Fruit fly (Drosophila melanogaster) whole organism, embryonic: ENCODE data around the gene CG1910.

Source experiments
- Asciz ChIP-seq: fragments of 200-800 bp; sonication (Bioruptor generic); optimal IDR thresholded peaks from 2 replicates; lab custom pipeline; 2017; ENCODE audit warnings: missing biosample characterization, mild to moderate bottlenecking, missing genetic modification characterization, missing genetic modification reagents
- Blimp-1 ChIP-seq: fragments of 200-800 bp; sonication (Bioruptor generic); optimal IDR thresholded peaks from 3 replicates; lab custom pipeline; 2018; ENCODE audit warnings: missing biosample characterization, missing genetic modification characterization, mild to moderate bottlenecking, moderate library complexity, missing genetic modification reagents
- CG11504 ChIP-seq: fragments of 200-800 bp; sonication (Bioruptor generic); optimal IDR thresholded peaks from 3 replicates; lab custom pipeline; 2019; ENCODE audit warnings: missing biosample characterization, mild to moderate bottlenecking, missing genetic modification characterization, moderate library complexity
- CG18011 ChIP-seq: fragments of 200-800 bp; sonication (Bioruptor generic); optimal IDR thresholded peaks from 2 replicates; lab custom pipeline; 2017; ENCODE audit warnings: missing biosample characterization, missing genetic modification characterization, mild to moderate bottlenecking, moderate library complexity, missing genotype
- CG2199 ChIP-seq: fragments of 200-800 bp; sonication (Bioruptor generic); IDR thresholded peaks from 3 replicates; pipeline ENCODE4 v1.3.6; 2022; ENCODE audit warnings: missing biosample characterization, missing genetic modification characterization
- CG3163 ChIP-seq: fragments of 200-800 bp; sonication (Bioruptor generic); optimal IDR thresholded peaks from 3 replicates; lab custom pipeline; 2016; ENCODE audit warnings: missing biosample characterization, missing genetic modification characterization
- CG3281 ChIP-seq: fragments of 200-800 bp; sonication (Bioruptor generic); optimal IDR thresholded peaks from 3 replicates; lab custom pipeline; 2017; ENCODE audit warnings: missing biosample characterization, mild to moderate bottlenecking, missing genetic modification characterization
- CG4404 ChIP-seq: fragments of 200-800 bp; sonication (Bioruptor generic); IDR thresholded peaks from 2 replicates; pipeline ENCODE4 v1.3.6; 2022; ENCODE audit warnings: missing biosample characterization, missing genetic modification characterization
- CG5245 ChIP-seq: fragments of 200-800 bp; sonication (Bioruptor generic); optimal IDR thresholded peaks from 3 replicates; lab custom pipeline; 2016; ENCODE audit warnings: missing biosample characterization, missing genetic modification characterization
- CG6813 ChIP-seq: fragments of 200-800 bp; sonication (Bioruptor generic); optimal IDR thresholded peaks from 2 replicates; lab custom pipeline; 2017; ENCODE audit warnings: missing biosample characterization, missing genetic modification characterization, mild to moderate bottlenecking, moderate library complexity, missing genetic modification reagents
- CG7372 ChIP-seq: fragments of 200-800 bp; sonication (Bioruptor generic); IDR thresholded peaks from 2 replicates; pipeline ENCODE4 v1.3.6; 2022; ENCODE audit warnings: missing biosample characterization, missing genetic modification characterization
- CG7963 ChIP-seq: fragments of 200-800 bp; sonication (Bioruptor generic); IDR thresholded peaks from 3 replicates; pipeline ENCODE4 v1.3.6; 2022; ENCODE audit warnings: missing biosample characterization, missing genetic modification characterization; ENCODE audit not compliant: partially characterized antibody
- Chrac-16 ChIP-seq: fragments of 200-800 bp; sonication (Bioruptor generic); optimal IDR thresholded peaks from 3 replicates; lab custom pipeline; 2016; ENCODE audit warnings: missing biosample characterization, missing genetic modification characterization
- Doc2 ChIP-seq: fragments of 200-800 bp; sonication (Bioruptor generic); IDR thresholded peaks from 2 replicates; pipeline ENCODE4 v1.3.6; 2022; ENCODE audit warnings: missing biosample characterization, missing genetic modification characterization
- Eip74EF ChIP-seq, 2 experiments: fragments of 200-800 bp in 1 of 2; fragments of >200 bp in 1 of 2; sonication (Bioruptor generic) in 1 of 2; optimal IDR thresholded peaks; 2 replicates each; lab custom pipeline; 2017 to 2019; ENCODE audit warnings: missing biosample characterization in 2 of 2, missing genetic modification characterization in 2 of 2, mild to moderate bottlenecking in 1 of 2, moderate library complexity in 1 of 2
- HHEX ChIP-seq: fragments of 200-800 bp; sonication (Bioruptor generic); optimal IDR thresholded peaks from 3 replicates; lab custom pipeline; 2017; ENCODE audit warnings: missing biosample characterization, mild to moderate bottlenecking, missing genetic modification characterization, missing genetic modification reagents
- MTF-1 ChIP-seq: fragments of 200-800 bp; sonication (Bioruptor generic); optimal IDR thresholded peaks from 2 replicates; lab custom pipeline; 2018; ENCODE audit warnings: missing biosample characterization, mild to moderate bottlenecking, missing genetic modification characterization, borderline replicate concordance
- Med ChIP-seq: fragments of 200-800 bp; sonication (Bioruptor generic); peaks from one replicate; lab custom pipeline; 2016; ENCODE audit warnings: missing biosample characterization, missing genetic modification characterization, mild to moderate bottlenecking, inconsistent platforms, moderate library complexity
- Optix ChIP-seq: fragments of 200-800 bp; sonication (Bioruptor generic); IDR thresholded peaks from 3 replicates; pipeline ENCODE4 v1.3.6; 2022; ENCODE audit warnings: missing biosample characterization, missing genetic modification characterization
- Pdp1 ChIP-seq, 2 experiments: fragments of 200-800 bp; sonication (Bioruptor generic); optimal IDR thresholded peaks; 3 replicates each; lab custom pipeline; 2016; ENCODE audit warnings: missing biosample characterization in 2 of 2, missing genetic modification characterization in 2 of 2, mild to moderate bottlenecking in 1 of 2, moderate library complexity in 1 of 2
- Six4 ChIP-seq: fragments of 200-800 bp; sonication (Bioruptor generic); optimal IDR thresholded peaks from 2 replicates; lab custom pipeline; 2016; ENCODE audit warnings: missing biosample characterization, missing genetic modification characterization
- Taf1 ChIP-seq: fragments of 200-800 bp; sonication (Bioruptor generic); IDR thresholded peaks from 2 replicates; pipeline ENCODE4 v1.3.6; 2022; ENCODE audit warnings: missing biosample characterization, missing genetic modification characterization
- Trl ChIP-seq, 3 experiments: fragments of >200 bp in 2 of 3; fragments of 200-800 bp in 1 of 3; sonication (Bioruptor generic) in 1 of 3; optimal IDR thresholded peaks; 2 replicates in 1 of 3; 3 replicates in 2 of 3; lab custom pipeline; 2016 to 2017; ENCODE audit warnings: missing biosample characterization in 1 of 3, missing genetic modification characterization in 1 of 3
- bab2 ChIP-seq: fragments of 200-800 bp; sonication (Bioruptor generic); optimal IDR thresholded peaks from 2 replicates; lab custom pipeline; 2016; ENCODE audit warnings: missing biosample characterization, missing genetic modification characterization
- cg ChIP-seq: fragments of 200-800 bp; sonication (Bioruptor generic); optimal IDR thresholded peaks from 3 replicates; lab custom pipeline; 2019; ENCODE audit warnings: missing biosample characterization, mild to moderate bottlenecking, missing genetic modification characterization, moderate library complexity
- chif ChIP-seq, 2 experiments: fragments of 200-800 bp; sonication (Bioruptor generic); optimal IDR thresholded peaks; 3 replicates each; lab custom pipeline; 2016; ENCODE audit warnings: missing biosample characterization in 2 of 2, missing genetic modification characterization in 2 of 2
- chinmo ChIP-seq: fragments of 200-800 bp; sonication (Bioruptor generic); IDR thresholded peaks from 4 replicates; pipeline ENCODE4 v1.3.6; 2022; ENCODE audit warnings: missing biosample characterization, missing genetic modification characterization; ENCODE audit not compliant: partially characterized antibody
- ci ChIP-seq: fragments of 200-800 bp; sonication (Bioruptor generic); IDR thresholded peaks from 3 replicates; pipeline ENCODE4 v1.3.6; 2022; ENCODE audit warnings: missing biosample characterization, missing genetic modification characterization
- crol ChIP-seq: fragments of 200-800 bp; sonication (Bioruptor generic); IDR thresholded peaks from 2 replicates; pipeline ENCODE4 v1.3.6; 2022; ENCODE audit warnings: missing biosample characterization, missing genetic modification characterization
- cwo ChIP-seq: fragments of 200-800 bp; sonication (Bioruptor generic); optimal IDR thresholded peaks from 3 replicates; lab custom pipeline; 2017; ENCODE audit warnings: missing biosample characterization, missing genetic modification characterization, mild to moderate bottlenecking, moderate library complexity, missing genetic modification reagents
- grn ChIP-seq: fragments of 200-800 bp; sonication (Bioruptor generic); optimal IDR thresholded peaks from 3 replicates; lab custom pipeline; 2017; ENCODE audit warnings: missing biosample characterization, missing genetic modification characterization
- h ChIP-seq: fragments of >200 bp; optimal IDR thresholded peaks from 2 replicates; lab custom pipeline; 2017
- hbn ChIP-seq: fragments of 200-800 bp; sonication (Bioruptor generic); IDR thresholded peaks from 2 replicates; pipeline ENCODE4 v1.3.6; 2022; ENCODE audit warnings: missing biosample characterization, missing genetic modification characterization; ENCODE audit not compliant: partially characterized antibody
- kni ChIP-seq: fragments of 200-800 bp; sonication (Bioruptor generic); optimal IDR thresholded peaks from 3 replicates; lab custom pipeline; 2017; ENCODE audit warnings: mild to moderate bottlenecking, missing biosample characterization, missing genetic modification reagents, missing genetic modification characterization
- mirr ChIP-seq: fragments of 200-800 bp; sonication (Bioruptor generic); optimal IDR thresholded peaks from 3 replicates; lab custom pipeline; 2018; ENCODE audit warnings: missing biosample characterization, mild to moderate bottlenecking, missing genetic modification characterization
- peb ChIP-seq: fragments of 200-800 bp; sonication (Bioruptor generic); IDR thresholded peaks from 2 replicates; pipeline ENCODE4 v1.3.6; 2022; ENCODE audit warnings: missing biosample characterization, missing genetic modification characterization
- sd ChIP-seq: fragments of 200-800 bp; sonication (Bioruptor generic); optimal IDR thresholded peaks from 3 replicates; lab custom pipeline; 2018; ENCODE audit warnings: missing biosample characterization, mild to moderate bottlenecking, missing genetic modification characterization, moderate library complexity
- sens ChIP-seq: fragments of 200-800 bp; sonication (Bioruptor generic); peaks from one replicate; lab custom pipeline; 2016; ENCODE audit warnings: missing biosample characterization, missing genetic modification characterization
- sug ChIP-seq: fragments of 200-800 bp; optimal IDR thresholded peaks from 2 replicates; lab custom pipeline; 2019; ENCODE audit warnings: missing biosample characterization, mild to moderate bottlenecking, missing genetic modification characterization, moderate library complexity
- vvl ChIP-seq: fragments of 200-800 bp; sonication (Bioruptor generic); IDR thresholded peaks from 2 replicates; pipeline ENCODE4 v1.3.6; 2022; ENCODE audit warnings: missing biosample characterization, missing genetic modification characterization

The CG1910 gene

DNA sequence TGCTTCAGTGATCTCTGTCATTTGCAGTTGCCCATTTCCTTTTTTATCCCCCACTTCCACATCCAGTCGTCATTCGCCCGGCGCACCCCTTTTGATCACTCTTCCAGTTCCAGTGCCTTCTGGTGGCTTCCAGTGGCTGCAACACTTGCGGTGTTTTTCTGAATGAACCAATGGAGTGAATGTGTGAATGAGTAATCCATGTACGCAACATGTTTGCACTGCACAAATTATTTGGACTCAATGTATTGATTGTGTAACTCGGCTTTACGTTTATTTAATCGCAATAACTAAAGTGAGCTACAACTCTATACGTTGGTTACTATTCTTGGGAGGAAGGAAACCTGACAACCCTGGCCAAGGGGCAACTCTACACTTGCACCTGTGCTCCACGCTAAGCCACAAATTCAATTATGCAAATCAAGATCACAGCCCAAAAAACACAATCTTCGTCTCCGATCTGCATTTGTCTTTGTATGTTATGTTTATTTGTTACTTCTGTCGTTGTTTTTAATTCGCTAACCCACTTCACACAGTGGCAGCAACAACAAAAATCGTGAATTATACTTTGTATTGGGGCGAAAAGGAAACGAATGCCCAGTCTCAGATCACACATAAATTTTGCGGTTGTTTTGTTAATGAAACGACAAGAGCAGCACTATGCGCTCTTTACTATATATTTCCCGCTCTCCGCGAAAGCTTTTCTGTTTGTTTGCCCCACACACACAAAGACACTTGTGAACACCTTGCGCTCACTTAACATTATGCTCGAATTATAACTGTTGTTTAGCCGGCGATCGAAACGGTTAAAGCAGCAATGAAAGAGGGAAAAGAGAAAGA is 32.3 kb upstream of the CG1910 start (continued):
- TF ChIP-seq hbn (GFP tag; lab: Robert Waterston, UW) (no peak), CG18011 (GFP tag; lab: Kevin White, UChicago) (no peak), Pdp1 (GFP tag; optimal IDR thresholded peaks at IDR 0.05; lab: Kevin White, UChicago) (peak in 1 of 2 experiments; percentile 53), Chrac-16 (GFP tag; lab: Kevin White, UChicago) (no peak), vvl (GFP tag; lab: Robert Waterston, UW) (0 out of 2 replicates have a peak, but pooled peaks have one; percentile 18), CG7963 (GFP tag; lab: Robert Waterston, UW) (no peak), cg (GFP tag; lab: Kevin White, UChicago) (peak; percentile 64), sens (GFP tag; lab: Kevin White, UChicago) (peak; percentile 63), Optix (GFP tag; lab: Robert Waterston, UW) (no peak), sd (tag; lab: Kevin White, UChicago) (peak; percentile 7), Taf1 (no peak), chif (GFP tag; optimal IDR thresholded peaks at IDR 0.05; lab: Kevin White, UChicago) (no peak), h (lab: Kevin White, UChicago) (no peak), mirr (GFP tag; lab: Kevin White, UChicago) (peak; percentile 31), Eip74EF (GFP tag; optimal IDR thresholded peaks at IDR 0.05; lab: Kevin White, UChicago) (peak in 1 of 2 experiments; percentile 20), chinmo (GFP tag; lab: Robert Waterston, UW) (0 out of 4 replicates have a peak, but pooled peaks have one; percentile 54), peb (GFP tag; lab: Robert Waterston, UW) (no peak), CG4404 (GFP tag; lab: Robert Waterston, UW) (0 out of 2 replicates have a peak, but pooled peaks have one; percentile 10), grn (GFP tag; lab: Kevin White, UChicago) (peak; percentile 34)
- TF ChIP-seq, all 482 proteins: peak for 18

DNA sequence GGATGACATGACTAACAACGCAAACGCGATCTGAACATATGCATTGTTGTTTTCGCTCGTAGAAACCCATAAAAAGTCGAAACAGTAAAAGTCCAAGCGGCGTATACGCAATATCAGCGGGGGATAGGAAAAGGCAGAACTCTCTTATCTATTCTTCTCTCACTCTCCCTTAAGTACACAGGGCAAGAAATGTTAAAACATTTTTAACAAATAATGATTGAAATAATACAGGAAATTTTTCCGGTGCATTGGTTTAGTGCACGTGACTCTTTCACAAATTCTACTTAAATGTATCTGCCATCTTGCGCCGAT is 31.8 kb upstream of the CG1910 start:
- TF ChIP-seq Med (GFP tag; lab: Kevin White, UChicago) (peak; percentile 48), Pdp1 (GFP tag; optimal IDR thresholded peaks at IDR 0.05; lab: Kevin White, UChicago) (peak in 1 of 2 experiments; percentile 1), Doc2 (no peak), ci (GFP tag; lab: Robert Waterston, UW) (0 out of 3 replicates have a peak, but pooled peaks have one; percentile 29), MTF-1 (GFP tag; lab: Kevin White, UChicago) (peak; percentile 3), CG3281 (GFP tag; lab: Kevin White, UChicago) (peak; percentile 1), Trl (optimal IDR thresholded peaks at IDR 0.05; lab: Kevin White, UChicago) (peak in 1 of 2 experiments; percentile 74), Trl (GFP tag; optimal IDR thresholded peaks at IDR 0.05; lab: Kevin White, UChicago) (no peak), HHEX (GFP tag; lab: Kevin White, UChicago) (peak; percentile 10), CG5245 (GFP tag; lab: Kevin White, UChicago) (no peak), kni (GFP tag; lab: Kevin White, UChicago) (peak; percentile 2), CG7372 (GFP tag; lab: Robert Waterston, UW) (0 out of 2 replicates have a peak, but pooled peaks have one; percentile 14), bab2 (no peak), sug (tag; lab: Kevin White, UChicago) (peak; percentile 33), Asciz (peak; percentile 4), crol (GFP tag; lab: Robert Waterston, UW) (peak; percentile 46; the same call in 1 of the 2 replicates), CG3163 (peak; percentile 76), Six4 (GFP tag; lab: Kevin White, UChicago) (no peak), cwo (GFP tag; lab: Kevin White, UChicago) (peak; percentile 19), CG2199 (GFP tag; lab: Robert Waterston, UW) (peak; percentile 49; the same call in 1 of the 3 replicates), Blimp-1 (GFP tag; lab: Kevin White, UChicago) (peak; percentile 12), CG11504 (tag; lab: Kevin White, UChicago) (peak; percentile 60), CG6813 (GFP tag; lab: Kevin White, UChicago) (no peak)
